Worm (Caenorhabditis elegans): ENCODE measurements around the gene oac-54.
A peak's percentile ranks its signal among the peaks of the same experiment; 100 is the strongest.

DNA sequence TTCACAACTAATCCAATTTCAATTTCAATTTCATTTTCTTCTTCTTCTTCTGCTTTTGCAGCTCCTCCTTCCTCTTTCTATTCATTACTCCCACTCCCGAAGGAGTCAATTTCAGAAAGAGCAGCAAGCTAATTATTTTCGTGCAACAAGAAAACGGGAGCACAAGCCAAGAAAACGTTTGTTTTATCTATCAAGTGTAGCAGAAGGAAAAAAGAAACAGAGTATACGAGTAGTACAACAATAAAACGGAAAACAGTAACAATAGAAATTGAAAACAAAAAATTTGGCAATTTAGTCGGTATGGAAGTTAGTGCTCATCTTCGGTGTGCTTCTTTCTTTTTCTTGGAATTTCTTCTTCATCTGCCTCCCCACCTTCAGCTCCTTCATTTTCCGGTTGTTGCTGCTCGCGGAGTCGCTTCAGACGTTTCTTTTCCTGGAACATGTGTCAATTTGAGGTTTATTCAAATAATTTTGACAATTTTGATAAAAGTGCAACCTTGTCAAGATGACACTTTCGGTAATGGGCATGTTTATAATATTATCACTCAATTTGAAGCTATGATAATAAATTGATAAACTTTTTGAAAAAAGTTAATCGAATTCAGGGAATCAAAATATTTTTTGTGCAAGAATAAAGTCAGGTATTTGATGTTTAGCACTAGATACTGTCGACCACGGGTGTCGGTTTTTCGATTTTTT, 8.0 kb downstream of the oac-54 start, which contains the start of gene W07A12.8:
- TF ChIP-seq ztf-29 (GFP tag; IDR thresholded peaks at IDR 0.05) = no peak
- no peak for TF ChIP-seq med-1 (GFP tag; optimal IDR thresholded peaks at IDR 0.05; ENCODE audit: insufficient read depth)
- no peak for TF ChIP-seq cog-1 (tag; optimal IDR thresholded peaks at IDR 0.05)
- TF ChIP-seq T22C8.4 (GFP tag; IDR thresholded peaks at IDR 0.05) = no peak
- 0 out of 2 replicates have a peak, but pooled peaks have one; percentile 5 for TF ChIP-seq flt-1 (GFP tag; IDR thresholded peaks at IDR 0.05)

All from whole organism, midembryonic.